Fruit fly (Drosophila melanogaster) whole organism, adult: Measurements from ENCODE around the gene Rheb.
A peak's percentile ranks its signal among the peaks of the same experiment; 100 is the strongest.

Experiments
- CG11617 ChIP-seq: fragments of 200-800 bp; sonication (Bioruptor generic); optimal IDR thresholded peaks from 2 replicates; lab custom pipeline; 2017; ENCODE audit warnings: mild to moderate bottlenecking, missing biosample characterization, missing genetic modification reagents, missing genetic modification characterization
- CG12768 ChIP-seq: fragments of 200-800 bp; sonication (Bioruptor generic); optimal IDR thresholded peaks from 2 replicates; lab custom pipeline; 2017; ENCODE audit warnings: missing biosample characterization, missing genetic modification characterization, mild to moderate bottlenecking, moderate library complexity, missing genetic modification reagents
- CG14711 ChIP-seq: fragments of 200-800 bp; sonication (Bioruptor generic); optimal IDR thresholded peaks from 2 replicates; lab custom pipeline; 2018; ENCODE audit warnings: missing biosample characterization, mild to moderate bottlenecking, missing genetic modification characterization, moderate library complexity
- CG1620 ChIP-seq: fragments of 200-800 bp; sonication (Bioruptor generic); optimal IDR thresholded peaks from 2 replicates; lab custom pipeline; 2016; ENCODE audit warnings: missing biosample characterization, missing genetic modification characterization
- CG33017 ChIP-seq: fragments of 200-800 bp; sonication (Bioruptor generic); optimal IDR thresholded peaks from 2 replicates; lab custom pipeline; 2018; ENCODE audit warnings: missing biosample characterization, mild to moderate bottlenecking, missing genetic modification characterization, moderate library complexity
- CG5204 ChIP-seq: fragments of 200-800 bp; sonication (Bioruptor generic); optimal IDR thresholded peaks from 2 replicates; lab custom pipeline; 2016; ENCODE audit warnings: missing biosample characterization, missing genetic modification characterization
- CG7045 ChIP-seq: fragments of 200-800 bp; sonication (Bioruptor generic); optimal IDR thresholded peaks from 2 replicates; lab custom pipeline; 2017; ENCODE audit warnings: missing biosample characterization, mild to moderate bottlenecking, missing genetic modification characterization
- CG7101 ChIP-seq: fragments of 200-800 bp; sonication (Bioruptor generic); optimal IDR thresholded peaks from 2 replicates; lab custom pipeline; 2018; ENCODE audit warnings: missing biosample characterization, mild to moderate bottlenecking, missing genetic modification characterization, moderate library complexity
- Clk ChIP-seq: fragments of 200-800 bp; sonication (Bioruptor generic); optimal IDR thresholded peaks from 2 replicates; lab custom pipeline; 2017; ENCODE audit warnings: missing biosample characterization, missing genetic modification characterization
- Crg-1 ChIP-seq: fragments of 200-800 bp; sonication (Bioruptor generic); optimal IDR thresholded peaks from 2 replicates; lab custom pipeline; 2016; ENCODE audit warnings: missing biosample characterization, missing genetic modification characterization
- Hr96 ChIP-seq: fragments of 200-800 bp; sonication (Bioruptor generic); optimal IDR thresholded peaks from 2 replicates; lab custom pipeline; 2016; ENCODE audit warnings: missing biosample characterization, missing genetic modification characterization
- Mnt ChIP-seq: fragments of 200-800 bp; sonication (Bioruptor generic); optimal IDR thresholded peaks from 2 replicates; lab custom pipeline; 2016; ENCODE audit warnings: missing biosample characterization, mild to moderate bottlenecking, missing genetic modification characterization
- bab1 ChIP-seq: fragments of 200-800 bp; sonication (Bioruptor generic); optimal IDR thresholded peaks from 3 replicates; lab custom pipeline; 2019; ENCODE audit warnings: missing biosample characterization, mild to moderate bottlenecking, missing genetic modification characterization, moderate library complexity
- cic ChIP-seq: fragments of 200-800 bp; sonication (Bioruptor generic); optimal IDR thresholded peaks from 2 replicates; lab custom pipeline; 2017; ENCODE audit warnings: missing biosample characterization, mild to moderate bottlenecking, missing genetic modification characterization, moderate library complexity
- cnc ChIP-seq, 2 experiments: fragments of >200 bp; optimal IDR thresholded peaks; 2 replicates each; lab custom pipeline; 2017
- kay ChIP-seq: fragments of 200-800 bp; sonication (Bioruptor generic); peaks from one replicate; lab custom pipeline; 2016; ENCODE audit warnings: missing biosample characterization, missing genetic modification characterization, borderline replicate concordance
- ovo ChIP-seq: fragments of 200-800 bp; sonication (Bioruptor generic); optimal IDR thresholded peaks from 2 replicates; lab custom pipeline; 2016; ENCODE audit warnings: missing biosample characterization, missing genetic modification characterization
- pad ChIP-seq: fragments of 200-800 bp; sonication (Bioruptor generic); optimal IDR thresholded peaks from 3 replicates; lab custom pipeline; 2017; ENCODE audit warnings: missing biosample characterization, missing genetic modification characterization, mild to moderate bottlenecking, moderate library complexity, missing genetic modification reagents
- tj ChIP-seq: fragments of 200-800 bp; sonication (Bioruptor generic); optimal IDR thresholded peaks from 3 replicates; lab custom pipeline; 2017; ENCODE audit warnings: missing biosample characterization, mild to moderate bottlenecking, missing genetic modification characterization, moderate library complexity
- toe ChIP-seq: fragments of 200-800 bp; sonication (Bioruptor generic); optimal IDR thresholded peaks from 2 replicates; lab custom pipeline; 2016; ENCODE audit warnings: missing biosample characterization, missing genetic modification characterization

Rheb gene

dm6 chr3R:5613114-5613443 is 44.4 kb downstream of the Rheb start, which contains the start of gene Atu:
Atu (plus strand) TSS chr3R:5613358.
- TF ChIP-seq Mnt: peak; percentile 36
- no peak for TF ChIP-seq cnc (optimal IDR thresholded peaks at IDR 0.05; lab: Kevin White, UChicago)
- TF ChIP-seq CG11617 (GFP tag; lab: Kevin White, UChicago): peak; percentile 59
- TF ChIP-seq CG12768 (GFP tag; lab: Kevin White, UChicago): peak; percentile 7
- no peak for TF ChIP-seq kay (GFP tag; lab: Kevin White, UChicago)
- TF ChIP-seq bab1 (GFP tag; lab: Kevin White, UChicago): peak; percentile 40
- no peak for TF ChIP-seq Hr96 (GFP tag; lab: Kevin White, UChicago)
- TF ChIP-seq CG1620 (GFP tag; lab: Kevin White, UChicago): no peak
- TF ChIP-seq ovo (GFP tag; lab: Kevin White, UChicago): peak; percentile 46
- TF ChIP-seq pad: peak; percentile 5
- TF ChIP-seq Clk (GFP tag; lab: Kevin White, UChicago): no peak
- no peak for TF ChIP-seq CG14711 (tag; lab: Kevin White, UChicago)
- TF ChIP-seq Crg-1: peak; percentile 14
- TF ChIP-seq CG33017 (tag; lab: Kevin White, UChicago): no peak
- TF ChIP-seq CG7101 (tag; lab: Kevin White, UChicago): peak; percentile 23
- TF ChIP-seq CG7045: peak; percentile 23
- TF ChIP-seq toe: no peak
- TF ChIP-seq cic: no peak
- TF ChIP-seq tj (GFP tag; lab: Kevin White, UChicago): peak; percentile 26
- TF ChIP-seq CG5204: no peak

- TF ChIP-seq pad (no peak), cic (no peak), CG7101 (tag; lab: Kevin White, UChicago) (no peak), bab1 (GFP tag; lab: Kevin White, UChicago) (no peak), CG11617 (GFP tag; lab: Kevin White, UChicago) (no peak), toe (no peak), ovo (GFP tag; lab: Kevin White, UChicago) (no peak), tj (GFP tag; lab: Kevin White, UChicago) (no peak), cnc (optimal IDR thresholded peaks at IDR 0.05; lab: Kevin White, UChicago) (no peak), CG33017 (tag; lab: Kevin White, UChicago) (no peak), CG12768 (GFP tag; lab: Kevin White, UChicago) (no peak), CG14711 (tag; lab: Kevin White, UChicago) (no peak), CG1620 (GFP tag; lab: Kevin White, UChicago) (no peak), Crg-1 (no peak), Hr96 (GFP tag; lab: Kevin White, UChicago) (no peak)
These were observed 46.8 kb downstream of the Rheb start for dm6 chr3R:5615484-5615883.

dm6 chr3R:5617923-5618623 is 49.4 kb downstream of the Rheb start:
- TF ChIP-seq CG12768 (GFP tag; lab: Kevin White, UChicago): no peak
- TF ChIP-seq bab1 (GFP tag; lab: Kevin White, UChicago): no peak
- no peak for TF ChIP-seq tj (GFP tag; lab: Kevin White, UChicago)
- TF ChIP-seq CG33017 (tag; lab: Kevin White, UChicago): no peak
- TF ChIP-seq Mnt: no peak
- TF ChIP-seq Clk (GFP tag; lab: Kevin White, UChicago): no peak
- TF ChIP-seq CG11617 (GFP tag; lab: Kevin White, UChicago): no peak
- TF ChIP-seq CG7101 (tag; lab: Kevin White, UChicago): no peak
- TF ChIP-seq pad: no peak
- no peak for TF ChIP-seq ovo (GFP tag; lab: Kevin White, UChicago)
